Worm (Caenorhabditis elegans) whole organism, L4/young adult: ENCODE results near the gene sri-53.
"Not testable (repeated sequence)": the region's sequence is repeated elsewhere in the genome, so short reads cannot be mapped to it uniquely, and the experiment has no call there.

Source experiments
- W03F9.2 ChIP-seq: fragments of 150-350 bp; optimal IDR thresholded peaks from 2 replicates; lab custom pipeline; 2014; ENCODE audit warnings: missing biosample characterization, missing genetic modification characterization
- dao-5 ChIP-seq: sonication (generic microtip); optimal IDR thresholded peaks from 2 replicates; lab custom pipeline; 2016; ENCODE audit warnings: missing genotype, missing genetic modification characterization, moderate library complexity, missing compliant biosample characterization
- him-1 ChIP-seq: sonication (generic microtip); optimal IDR thresholded peaks from 2 replicates; lab custom pipeline; 2016; ENCODE audit warnings: missing genotype, missing genetic modification reagents, missing genetic modification characterization, missing compliant biosample characterization

The sri-53 gene

DNA sequence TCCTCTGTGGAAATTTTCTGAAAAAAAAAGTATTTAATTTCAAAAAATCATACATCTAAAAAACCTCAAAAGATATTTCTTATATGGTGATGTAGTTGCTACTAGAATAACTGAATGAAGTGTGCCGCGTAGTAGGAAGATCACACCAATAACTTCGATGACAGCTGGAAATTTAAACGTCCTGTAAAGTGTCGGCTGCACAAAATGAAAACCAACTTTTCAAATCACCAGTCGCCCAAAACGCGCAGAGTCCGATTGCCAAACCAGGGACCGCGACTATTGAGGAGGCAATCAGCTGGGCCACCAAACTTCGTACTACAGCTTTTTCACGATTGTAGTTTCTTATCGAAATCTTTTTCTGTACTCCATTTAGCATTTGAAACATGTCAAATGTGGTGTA, 1.2 kb downstream of the sri-53 start, which contains the start of gene sri-48:
TSS of gene sri-48 (minus strand) at position 101 of the 400 bp plus-strand sequence.
- TF ChIP-seq W03F9.2; dao-5 (tag; lab: Kevin White, UChicago); him-1 (tag; lab: Kevin White, UChicago): not testable (repeated sequence)

DNA sequence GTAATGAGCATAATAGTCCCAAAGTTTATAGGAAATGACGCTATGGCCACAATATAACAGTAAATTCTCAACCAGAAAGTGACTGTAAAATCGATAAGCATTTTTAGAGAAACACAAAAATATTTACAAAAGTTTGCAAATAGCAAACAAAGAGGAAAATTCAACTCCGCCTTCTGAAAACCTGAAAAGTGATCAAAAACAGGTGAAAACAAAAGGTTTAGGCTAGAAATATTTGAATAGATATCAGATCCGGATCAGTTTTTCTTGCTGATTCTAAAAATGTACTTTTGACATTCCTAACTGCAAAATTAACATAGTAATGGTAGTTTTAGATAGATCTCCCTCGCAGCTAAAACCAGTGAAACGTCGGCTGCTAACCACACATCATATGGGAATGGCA, 3.4 kb downstream of the sri-53 start, which contains the start of gene sri-51:
TSS of gene sri-51 (minus strand) at position 101 of the 400 bp plus-strand sequence.
- TF ChIP-seq dao-5 (tag; lab: Kevin White, UChicago) (no peak), W03F9.2 (no peak), him-1 (tag; lab: Kevin White, UChicago) (no peak)

DNA sequence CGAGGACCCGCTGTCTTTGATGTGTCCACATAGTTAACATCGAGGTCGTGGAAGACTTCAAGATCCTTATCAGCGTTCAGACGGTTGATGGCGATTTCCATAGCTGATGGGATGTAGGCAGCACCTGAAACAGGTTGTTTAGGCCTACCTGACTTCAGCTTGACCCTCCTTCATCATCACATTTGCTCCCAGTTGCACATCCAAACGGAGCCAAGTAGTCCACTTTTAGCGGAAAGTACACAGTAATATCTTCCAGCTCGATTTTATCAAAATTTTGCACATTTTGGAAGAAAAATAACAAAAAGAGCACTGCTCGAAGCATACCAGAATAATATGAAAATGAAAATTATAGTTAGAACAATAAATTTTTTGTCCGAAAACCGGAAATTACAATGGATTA, 5.5 kb downstream of the sri-53 start, which contains the start of gene gcy-15:
TSS of gene gcy-15 (minus strand) at position 101 of the 400 bp plus-strand sequence.
- no peak for TF ChIP-seq him-1 (tag; lab: Kevin White, UChicago)
- no peak for TF ChIP-seq W03F9.2
- no peak for TF ChIP-seq dao-5 (tag; lab: Kevin White, UChicago)

- no peak for TF ChIP-seq dao-5 (tag; lab: Kevin White, UChicago)
- no peak for TF ChIP-seq him-1 (tag; lab: Kevin White, UChicago)
- TF ChIP-seq W03F9.2 = no peak
Measured at ce11 chrII:3195739-3196138, 6.7 kb downstream of the sri-53 start.

- not testable (repeated sequence) for TF ChIP-seq dao-5 (tag; lab: Kevin White, UChicago); him-1 (tag; lab: Kevin White, UChicago); W03F9.2
Measured at ce11 chrII:3191544-3191943, 10.9 kb downstream of the sri-53 start, which contains the start of gene Y27F2A.9. Gene Y27F2A.9 (minus strand): TSS chrII:3191644.

ce11 chrII:3189038-3189437, 13.4 kb downstream of the sri-53 start, which contains the start of gene Y27F2A.11:
Gene Y27F2A.11 (plus strand): TSS chrII:3189338.
- TF ChIP-seq him-1 (tag; lab: Kevin White, UChicago); dao-5 (tag; lab: Kevin White, UChicago); W03F9.2: not testable (repeated sequence)

DNA sequence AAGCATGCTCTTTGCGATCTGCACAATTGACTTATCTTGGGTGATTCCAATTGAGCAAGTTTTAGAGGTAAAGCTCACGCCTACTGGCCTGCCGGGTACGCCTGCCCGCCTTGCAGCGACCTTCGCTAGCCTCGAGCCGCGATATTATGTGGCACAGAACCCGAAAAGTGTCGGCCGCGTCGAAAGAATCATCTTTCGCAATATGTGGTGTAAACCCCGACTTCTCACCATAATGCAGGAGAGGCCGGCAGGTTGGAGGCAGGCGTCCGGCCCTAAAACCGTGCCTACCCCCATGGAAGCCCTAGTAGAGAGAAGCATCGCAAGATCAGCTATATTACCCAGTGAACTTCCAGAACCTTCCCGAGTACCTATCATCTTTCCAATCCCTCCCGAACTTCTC, 16.6 kb downstream of the sri-53 start:
- TF ChIP-seq dao-5 (tag; lab: Kevin White, UChicago) (no peak), W03F9.2 (no peak)

DNA sequence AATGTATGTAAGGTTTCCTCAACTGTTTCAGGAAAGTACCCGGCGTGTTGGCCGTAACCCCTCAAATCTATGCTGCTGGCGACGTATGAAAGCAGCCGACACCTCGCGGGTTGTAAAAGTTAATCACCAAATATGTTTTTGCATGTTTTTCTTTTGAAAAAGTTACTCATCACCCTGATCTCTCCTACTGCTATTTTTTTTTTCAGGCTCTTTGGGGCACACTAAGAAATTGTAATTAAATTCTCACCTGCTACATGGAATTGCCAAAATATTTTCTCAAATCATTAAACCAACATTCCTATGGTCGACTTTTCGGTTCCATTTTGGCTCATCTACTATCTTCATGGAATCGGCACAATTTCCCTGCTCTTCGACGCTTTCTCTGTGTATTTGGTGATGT, 17.6 kb downstream of the sri-53 start, which contains the start of gene sri-78:
TSS of gene sri-78 (plus strand) at position 301 of the 400 bp plus-strand sequence.
- TF ChIP-seq W03F9.2; dao-5 (tag; lab: Kevin White, UChicago); him-1 (tag; lab: Kevin White, UChicago): not testable (repeated sequence)

DNA sequence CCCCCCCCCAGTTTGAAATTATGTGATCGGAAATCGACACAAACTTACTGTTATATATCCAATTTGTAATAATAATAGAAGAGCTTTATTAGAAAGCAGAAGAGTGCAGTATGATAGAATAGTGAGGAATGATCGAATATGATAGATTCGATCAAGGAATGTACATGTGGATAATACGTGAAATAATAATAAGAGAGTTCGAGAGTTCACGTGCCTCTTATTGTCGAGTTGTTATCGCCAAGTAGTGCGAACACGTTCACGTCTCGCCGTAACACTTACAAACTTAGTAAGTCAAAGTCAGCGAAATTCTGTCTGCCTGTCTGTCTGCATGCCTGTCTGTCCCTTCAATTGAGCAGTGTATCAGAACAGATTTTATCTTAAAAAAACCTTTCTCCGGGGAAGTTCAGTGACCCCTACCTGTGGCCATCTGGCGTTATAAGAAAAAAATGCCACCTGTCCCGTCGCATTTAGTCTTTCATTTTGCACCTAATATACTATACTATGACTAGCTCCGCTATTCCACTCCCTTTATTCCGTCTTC, 19.0 kb downstream of the sri-53 start, which contains the start of the genes Y27F2A.6 and Y27F2A.8:
TSS of gene Y27F2A.6 (minus strand) at position 101 of the 541 bp plus-strand sequence.
TSS of gene Y27F2A.8 (plus strand) at position 491 of the 541 bp plus-strand sequence.
- not testable (repeated sequence) for TF ChIP-seq W03F9.2; dao-5 (tag; lab: Kevin White, UChicago); him-1 (tag; lab: Kevin White, UChicago)

DNA sequence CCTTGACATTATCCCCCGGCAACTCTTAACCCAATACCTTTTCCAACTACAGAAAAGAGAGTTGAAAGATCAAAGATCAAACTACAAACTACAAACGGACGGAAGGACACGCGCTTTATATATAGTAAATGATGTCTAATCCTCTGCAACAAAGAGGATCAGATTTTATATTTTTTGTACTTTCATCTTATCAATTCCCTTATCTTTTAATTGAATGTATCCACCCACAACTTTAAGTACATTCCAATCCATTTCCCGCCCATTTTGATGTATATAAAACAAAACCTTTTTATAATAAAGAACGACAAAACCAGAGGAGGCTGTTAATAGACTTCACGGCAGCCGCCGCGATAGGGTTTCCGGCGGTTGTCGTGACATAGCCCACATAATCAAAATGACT, 24.8 kb downstream of the sri-53 start, which contains the start of gene sri-40:
TSS of gene sri-40 (plus strand) at position 301 of the 400 bp plus-strand sequence.
- TF ChIP-seq him-1 (tag; lab: Kevin White, UChicago); W03F9.2; dao-5 (tag; lab: Kevin White, UChicago): not testable (repeated sequence)

- TF ChIP-seq dao-5 (tag; lab: Kevin White, UChicago) (no peak), him-1 (tag; lab: Kevin White, UChicago) (no peak), W03F9.2 (no peak)
Measured at ce11 chrII:3172176-3172575, 30.2 kb downstream of the sri-53 start, which contains the start of gene Y27F2A.10. Gene Y27F2A.10 (minus strand): TSS chrII:3172276.

- TF ChIP-seq W03F9.2 (no peak), him-1 (tag; lab: Kevin White, UChicago) (no peak), dao-5 (tag; lab: Kevin White, UChicago) (no peak)
Measured at ce11 chrII:3170089-3170488, 32.3 kb downstream of the sri-53 start, which contains the start of gene fbxc-55. Gene fbxc-55 (minus strand): TSS chrII:3170189.

- TF ChIP-seq dao-5 (tag; lab: Kevin White, UChicago) (no peak), him-1 (tag; lab: Kevin White, UChicago) (no peak), W03F9.2 (no peak)
Measured at ce11 chrII:3158985-3159384, 43.4 kb downstream of the sri-53 start, which contains the start of gene sri-34. Gene sri-34 (minus strand): TSS chrII:3159085.

- TF ChIP-seq him-1 (tag; lab: Kevin White, UChicago) = no peak
- no peak for TF ChIP-seq W03F9.2
- no peak for TF ChIP-seq dao-5 (tag; lab: Kevin White, UChicago)
Measured at ce11 chrII:3156749-3157148, 45.7 kb downstream of the sri-53 start, which contains the start of gene sri-33. Gene sri-33 (minus strand): TSS chrII:3156849.
